Worm (Caenorhabditis elegans) whole organism, L1 larva: ENCODE measurements around the gene F49C5.5.

Experiments used
- C34B4.2 ChIP-seq: sonication (generic microtip); optimal IDR thresholded peaks from 2 replicates; lab custom pipeline; 2017; ENCODE audit warnings: mild to moderate bottlenecking, missing genetic modification characterization, missing compliant biosample characterization
- Y116A8C.19 ChIP-seq: sonication (generic microtip); optimal IDR thresholded peaks from 2 replicates; lab custom pipeline; 2016; ENCODE audit warnings: missing compliant biosample characterization, missing genetic modification characterization, borderline replicate concordance
- aly-2 ChIP-seq: fragments of 150-350 bp; optimal IDR thresholded peaks from 2 replicates; lab custom pipeline; 2014; ENCODE audit warnings: missing biosample characterization, missing genetic modification characterization
- ama-1 ChIP-seq: fragments of 150-350 bp; optimal IDR thresholded peaks from 2 replicates; lab custom pipeline; 2014
- blmp-1 ChIP-seq: fragments of 150-350 bp; optimal IDR thresholded peaks from 2 replicates; lab custom pipeline; 2014; ENCODE audit warnings: missing biosample characterization, missing genetic modification characterization
- ceh-8 ChIP-seq: fragments of 200-800 bp; sonication (Bioruptor generic); optimal IDR thresholded peaks from 2 replicates; lab custom pipeline; 2018; ENCODE audit warnings: mild to moderate bottlenecking, missing genetic modification characterization, moderate library complexity, missing compliant biosample characterization
- ceh-90 ChIP-seq: sonication (generic microtip); optimal IDR thresholded peaks from 2 replicates; lab custom pipeline; 2016; ENCODE audit warnings: missing genetic modification characterization, missing compliant biosample characterization
- efl-1 ChIP-seq, 4 experiments: fragments of 150-350 bp; optimal IDR thresholded peaks in 3 of 4; peaks in 1 of 4; 1 replicate in 1 of 4; 2 replicates in 3 of 4; lab custom pipeline; 2014; ENCODE audit warnings: missing biosample characterization in 2 of 4, missing genetic modification characterization in 2 of 4, missing genetic modification reagents in 2 of 4
- efl-3 ChIP-seq: fragments of 200-800 bp; sonication (Bioruptor generic); optimal IDR thresholded peaks from 2 replicates; lab custom pipeline; 2018; ENCODE audit warnings: mild to moderate bottlenecking, missing genetic modification characterization, missing compliant biosample characterization
- elt-2 ChIP-seq: sonication (generic microtip); optimal IDR thresholded peaks from 2 replicates; lab custom pipeline; 2016; ENCODE audit warnings: missing genetic modification characterization, mild to moderate bottlenecking, inconsistent platforms, missing compliant biosample characterization, missing genetic modification reagents
- fos-1 ChIP-seq: fragments of 150-350 bp; optimal IDR thresholded peaks from 2 replicates; lab custom pipeline; 2014; ENCODE audit warnings: missing biosample characterization, missing genetic modification characterization
- hlh-17 ChIP-seq: fragments of 200-800 bp; sonication (Bioruptor generic); optimal IDR thresholded peaks from 2 replicates; lab custom pipeline; 2018; ENCODE audit warnings: missing genetic modification characterization, mild to moderate bottlenecking, missing compliant biosample characterization, moderate library complexity, borderline replicate concordance
- hpl-2 ChIP-seq: fragments of 150-350 bp; optimal IDR thresholded peaks from 2 replicates; lab custom pipeline; 2014; ENCODE audit warnings: missing biosample characterization, missing genetic modification reagents, missing genetic modification characterization
- irx-1 ChIP-seq: sonication (generic microtip); optimal IDR thresholded peaks from 2 replicates; lab custom pipeline; 2016; ENCODE audit warnings: missing genetic modification characterization, missing compliant biosample characterization
- lin-13 ChIP-seq: fragments of 150-350 bp; optimal IDR thresholded peaks from 2 replicates; lab custom pipeline; 2014; ENCODE audit warnings: missing biosample characterization, missing genetic modification reagents, missing genetic modification characterization
- lir-3 ChIP-seq: sonication (generic microtip); optimal IDR thresholded peaks from 2 replicates; lab custom pipeline; 2016; ENCODE audit warnings: mild to moderate bottlenecking, missing genetic modification characterization, moderate library complexity, missing compliant biosample characterization; ENCODE audit not compliant: poor library complexity
- lsy-2 ChIP-seq, 2 experiments: fragments of 150-350 bp; optimal IDR thresholded peaks; 2 replicates each; lab custom pipeline; 2014; ENCODE audit warnings: missing biosample characterization in 2 of 2, missing genetic modification characterization in 2 of 2
- nhr-28 ChIP-seq: fragments of 150-350 bp; optimal IDR thresholded peaks from 2 replicates; lab custom pipeline; 2014; ENCODE audit warnings: missing biosample characterization, missing genetic modification characterization
- nhr-77 ChIP-seq: fragments of 150-350 bp; optimal IDR thresholded peaks from 2 replicates; lab custom pipeline; 2014; ENCODE audit warnings: missing biosample characterization, missing genetic modification characterization
- nhr-84 ChIP-seq: sonication (generic microtip); optimal IDR thresholded peaks from 2 replicates; lab custom pipeline; 2017; ENCODE audit warnings: missing biosample characterization, missing genetic modification characterization
- nhr-85 ChIP-seq: sonication (generic microtip); peaks from one replicate; lab custom pipeline; 2016; ENCODE audit warnings: missing genetic modification characterization, inconsistent platforms, missing compliant biosample characterization
- pag-3 ChIP-seq: sonication (generic microtip); optimal IDR thresholded peaks from 2 replicates; lab custom pipeline; 2017; ENCODE audit warnings: missing genetic modification characterization, mild to moderate bottlenecking, missing compliant biosample characterization, antibody characterized with exemption, borderline replicate concordance; ENCODE audit not compliant: insufficient read depth
- pqm-1 ChIP-seq: sonication (generic microtip); optimal IDR thresholded peaks from 3 replicates; lab custom pipeline; 2017; ENCODE audit warnings: missing biosample characterization, missing genetic modification characterization
- skn-1 ChIP-seq: fragments of 150-350 bp; optimal IDR thresholded peaks from 2 replicates; lab custom pipeline; 2014; ENCODE audit warnings: missing biosample characterization, missing genetic modification characterization
- sup-37 ChIP-seq: fragments of 200-800 bp; sonication (Bioruptor generic); optimal IDR thresholded peaks from 2 replicates; lab custom pipeline; 2018; ENCODE audit warnings: mild to moderate bottlenecking, missing genetic modification characterization, missing compliant biosample characterization
- tbx-2 ChIP-seq: sonication (generic microtip); optimal IDR thresholded peaks from 2 replicates; lab custom pipeline; 2016; ENCODE audit warnings: missing genetic modification characterization, missing compliant biosample characterization
- unc-30 ChIP-seq: sonication (generic microtip); optimal IDR thresholded peaks from 2 replicates; lab custom pipeline; 2017; ENCODE audit warnings: missing biosample characterization, missing genetic modification characterization
- unc-62 ChIP-seq: fragments of 150-350 bp; optimal IDR thresholded peaks from 2 replicates; lab custom pipeline; 2014; ENCODE audit warnings: missing biosample characterization, missing genetic modification reagents, missing genetic modification characterization
- xbp-1 ChIP-seq: sonication (generic microtip); optimal IDR thresholded peaks from 2 replicates; lab custom pipeline; 2016; ENCODE audit warnings: missing genetic modification characterization, missing compliant biosample characterization
- ztf-4 ChIP-seq: fragments of 150-350 bp; optimal IDR thresholded peaks from 2 replicates; lab custom pipeline; 2014; ENCODE audit warnings: missing biosample characterization, missing genetic modification characterization

The F49C5.5 gene

ce11 chrII:12565851-12566250, 19.5 kb upstream of the F49C5.5 start, which contains the start of gene F49C5.7:
Gene F49C5.7, plus strand, starts transcription at chrII:12566151.
- TF ChIP-seq ceh-90 (tag; lab: Kevin White, UChicago) (no peak), fos-1 (tag; lab: Kevin White, UChicago) (no peak)

ce11 chrII:12560210-12560609, 13.9 kb upstream of the F49C5.5 start, which contains the start of gene F49C5.12:
Gene F49C5.12, minus strand, starts transcription at chrII:12560310.
- no peak for TF ChIP-seq skn-1 (tag; lab: Kevin White, UChicago)
- TF ChIP-seq lsy-2 (tag; optimal IDR thresholded peaks at IDR 0.05; lab: Kevin White, UChicago) = no peak
- TF ChIP-seq lir-3 = no peak
- TF ChIP-seq C34B4.2 (tag; lab: Kevin White, UChicago) = no peak
- no peak for TF ChIP-seq efl-3 (GFP tag; lab: Kevin White, UChicago)
- no peak for TF ChIP-seq ama-1 (lab: Kevin White, UChicago)

ce11 chrII:12555579-12555978, 9.3 kb upstream of the F49C5.5 start, which contains the start of gene F49C5.11:
Gene F49C5.11, plus strand, starts transcription at chrII:12555879.
- TF ChIP-seq sup-37 (GFP tag; lab: Kevin White, UChicago) = no peak
- no peak for TF ChIP-seq xbp-1 (tag; lab: Kevin White, UChicago)
- no peak for TF ChIP-seq pqm-1 (tag; lab: Kevin White, UChicago)
- TF ChIP-seq elt-2 = no peak
- TF ChIP-seq, all 84 proteins: peak for 0

- TF ChIP-seq lsy-2 (tag; optimal IDR thresholded peaks at IDR 0.05; lab: Kevin White, UChicago) = no peak
- TF ChIP-seq hpl-2 (GFP tag; lab: Kevin White, UChicago) = no peak
- TF ChIP-seq elt-2 = no peak
- TF ChIP-seq ztf-4 (tag; lab: Kevin White, UChicago) = no peak
- TF ChIP-seq nhr-84 (tag; lab: Kevin White, UChicago) = no peak
- TF ChIP-seq Y116A8C.19 (tag; lab: Kevin White, UChicago) = no peak
- no peak for TF ChIP-seq hlh-17 (GFP tag; lab: Kevin White, UChicago)
- no peak for TF ChIP-seq ceh-8
- no peak for TF ChIP-seq unc-30 (tag; lab: Kevin White, UChicago)
- TF ChIP-seq ceh-90 (tag; lab: Kevin White, UChicago) = no peak
- no peak for TF ChIP-seq irx-1
- TF ChIP-seq lin-13 (GFP tag; lab: Kevin White, UChicago) = no peak
These were observed 4.6 kb upstream of the F49C5.5 start for ce11 chrII:12550940-12551339.

- no peak for TF ChIP-seq xbp-1 (tag; lab: Kevin White, UChicago)
- peak; percentile 55 for TF ChIP-seq nhr-85 (tag; lab: Kevin White, UChicago)
- peak; percentile 8 for TF ChIP-seq blmp-1 (tag; lab: Kevin White, UChicago)
- TF ChIP-seq, all 84 proteins: peak for 2
These were observed 3.3 kb upstream of the F49C5.5 start for ce11 chrII:12549613-12550012.

- TF ChIP-seq pag-3 = no peak
- no peak for TF ChIP-seq lin-13 (GFP tag; lab: Kevin White, UChicago)
- TF ChIP-seq efl-3 (GFP tag; lab: Kevin White, UChicago) = no peak
- TF ChIP-seq ama-1 (lab: Kevin White, UChicago) = no peak
- no peak for TF ChIP-seq aly-2 (tag; lab: Kevin White, UChicago)
- TF ChIP-seq nhr-28 (tag; lab: Kevin White, UChicago) = no peak
These were observed 1.2 kb upstream of the F49C5.5 start, which contains the start of gene F49C5.16 for ce11 chrII:12547547-12547946. Gene F49C5.16, plus strand, starts transcription at chrII:12547847.

ce11 chrII:12544533-12544932, 1.8 kb downstream of the F49C5.5 start, which contains the start of gene F49C5.9:
Gene F49C5.9, minus strand, starts transcription at chrII:12544633.
- TF ChIP-seq hpl-2 (GFP tag; lab: Kevin White, UChicago) = no peak
- TF ChIP-seq pag-3 = no peak
- no peak for TF ChIP-seq nhr-77 (tag; lab: Kevin White, UChicago)
- no peak for TF ChIP-seq unc-30 (tag; lab: Kevin White, UChicago)
- no peak for TF ChIP-seq efl-1 (optimal IDR thresholded peaks at IDR 0.05; lab: Kevin White, UChicago)
- TF ChIP-seq efl-1 (GFP tag; optimal IDR thresholded peaks at IDR 0.05 in 1 of 2; lab: Kevin White, UChicago) = no peak
- TF ChIP-seq tbx-2 (tag; lab: Kevin White, UChicago) = no peak
- no peak for TF ChIP-seq ama-1 (lab: Kevin White, UChicago)
- TF ChIP-seq unc-62 (GFP tag; lab: Kevin White, UChicago) = no peak
- TF ChIP-seq lir-3 = no peak
- TF ChIP-seq efl-3 (GFP tag; lab: Kevin White, UChicago) = no peak
